Worm (Caenorhabditis elegans) whole organism, late embryonic: Measurements from ENCODE around the gene T07D3.2.

Source experiments
- C08G9.2 ChIP-seq: sonication (generic microtip); optimal IDR thresholded peaks from 2 replicates; lab custom pipeline; 2016; ENCODE audit warnings: mild to moderate bottlenecking, missing genetic modification characterization, moderate library complexity, missing compliant biosample characterization
- C38D4.7 ChIP-seq: fragments of 200-800 bp; sonication (Bioruptor generic); optimal IDR thresholded peaks from 2 replicates; lab custom pipeline; 2018; ENCODE audit warnings: mild to moderate bottlenecking, missing genetic modification characterization, moderate library complexity, missing compliant biosample characterization
- K02D7.2 ChIP-seq: sonication (generic microtip); optimal IDR thresholded peaks from 2 replicates; lab custom pipeline; 2017; ENCODE audit warnings: mild to moderate bottlenecking, missing genetic modification characterization, missing compliant biosample characterization
- Y22D7AL.16 ChIP-seq: sonication (generic microtip); optimal IDR thresholded peaks from 2 replicates; lab custom pipeline; 2016; ENCODE audit warnings: missing genetic modification characterization, missing compliant biosample characterization
- ahr-1 ChIP-seq: sonication (generic microtip); optimal IDR thresholded peaks from 2 replicates; lab custom pipeline; 2016; ENCODE audit warnings: missing genetic modification characterization, missing compliant biosample characterization
- ama-1 ChIP-seq: fragments of 150-350 bp; optimal IDR thresholded peaks from 2 replicates; lab custom pipeline; 2014
- ceh-22 ChIP-seq: sonication (generic microtip); optimal IDR thresholded peaks from 2 replicates; lab custom pipeline; 2017; ENCODE audit warnings: missing biosample characterization, missing genetic modification characterization
- ceh-30 ChIP-seq: fragments of 150-350 bp; optimal IDR thresholded peaks from 2 replicates; lab custom pipeline; 2014; ENCODE audit warnings: missing biosample characterization, missing genetic modification characterization
- ceh-31 ChIP-seq: sonication (generic microtip); optimal IDR thresholded peaks from 2 replicates; lab custom pipeline; 2016; ENCODE audit warnings: missing genetic modification characterization, missing compliant biosample characterization
- ceh-45 ChIP-seq: fragments of 200-800 bp; sonication (Bioruptor generic); IDR thresholded peaks from 2 replicates; pipeline ENCODE4 v1.3.6; 2022; ENCODE audit warnings: missing genetic modification reagents, missing genetic modification characterization, missing compliant biosample characterization
- ceh-48 ChIP-seq: sonication (generic microtip); optimal IDR thresholded peaks from 2 replicates; lab custom pipeline; 2016; ENCODE audit warnings: missing genetic modification characterization, inconsistent platforms, missing compliant biosample characterization
- ceh-6 ChIP-seq: fragments of 200-800 bp; sonication (Bioruptor generic); optimal IDR thresholded peaks from 2 replicates; lab custom pipeline; 2018; ENCODE audit warnings: mild to moderate bottlenecking, missing genetic modification characterization, missing compliant biosample characterization
- ceh-9 ChIP-seq: sonication (generic microtip); optimal IDR thresholded peaks from 2 replicates; lab custom pipeline; 2016; ENCODE audit warnings: mild to moderate bottlenecking, missing genetic modification characterization, inconsistent platforms, missing compliant biosample characterization
- dmd-4 ChIP-seq: sonication (generic microtip); optimal IDR thresholded peaks from 2 replicates; lab custom pipeline; 2016; ENCODE audit warnings: borderline replicate concordance, missing genetic modification characterization, missing compliant biosample characterization
- dve-1 ChIP-seq: sonication (generic microtip); optimal IDR thresholded peaks from 2 replicates; lab custom pipeline; 2017; ENCODE audit warnings: antibody characterized with exemption, mild to moderate bottlenecking, missing genetic modification characterization, missing compliant biosample characterization
- elt-2 ChIP-seq: sonication (generic microtip); optimal IDR thresholded peaks from 2 replicates; lab custom pipeline; 2016; ENCODE audit warnings: missing genetic modification reagents, missing genetic modification characterization, missing compliant biosample characterization
- ets-4 ChIP-seq: sonication (generic microtip); optimal IDR thresholded peaks from 2 replicates; lab custom pipeline; 2016; ENCODE audit warnings: missing genetic modification characterization, missing compliant biosample characterization
- eyg-1 ChIP-seq: sonication (generic microtip); optimal IDR thresholded peaks from 2 replicates; lab custom pipeline; 2016; ENCODE audit warnings: missing genotype, missing genetic modification characterization, missing compliant biosample characterization
- fax-1 ChIP-seq: sonication (generic microtip); optimal IDR thresholded peaks from 2 replicates; lab custom pipeline; 2016; ENCODE audit warnings: missing genotype, missing genetic modification characterization, missing compliant biosample characterization
- fkh-6 ChIP-seq: sonication (generic microtip); optimal IDR thresholded peaks from 2 replicates; lab custom pipeline; 2016; ENCODE audit warnings: missing genetic modification characterization, missing compliant biosample characterization
- hlh-13 ChIP-seq: fragments of 200-800 bp; sonication (Bioruptor generic); optimal IDR thresholded peaks from 2 replicates; lab custom pipeline; 2018; ENCODE audit warnings: mild to moderate bottlenecking, missing genetic modification characterization, missing compliant biosample characterization
- lim-6 ChIP-seq: sonication (generic microtip); optimal IDR thresholded peaks from 2 replicates; lab custom pipeline; 2016; ENCODE audit warnings: missing genetic modification characterization, missing compliant biosample characterization
- mec-3 ChIP-seq: sonication (generic microtip); optimal IDR thresholded peaks from 2 replicates; lab custom pipeline; 2016; ENCODE audit warnings: borderline replicate concordance, missing genetic modification characterization, missing compliant biosample characterization
- nfya-1 ChIP-seq: sonication (generic microtip); optimal IDR thresholded peaks from 2 replicates; lab custom pipeline; 2017; ENCODE audit warnings: missing genetic modification characterization, mild to moderate bottlenecking, missing compliant biosample characterization, antibody characterized with exemption, moderate library complexity
- nhr-11 ChIP-seq: fragments of 150-350 bp; optimal IDR thresholded peaks from 2 replicates; lab custom pipeline; 2014; ENCODE audit warnings: missing biosample characterization, missing genetic modification characterization
- npax-4 ChIP-seq: sonication (generic microtip); optimal IDR thresholded peaks from 2 replicates; lab custom pipeline; 2016; ENCODE audit warnings: missing genetic modification characterization, missing compliant biosample characterization
- odd-2 ChIP-seq: sonication (generic microtip); optimal IDR thresholded peaks from 2 replicates; lab custom pipeline; 2017; ENCODE audit warnings: antibody characterized with exemption, mild to moderate bottlenecking, missing genetic modification characterization, missing compliant biosample characterization
- pat-9 ChIP-seq: fragments of 200-800 bp; sonication (Bioruptor generic); optimal IDR thresholded peaks from 2 replicates; lab custom pipeline; 2018; ENCODE audit warnings: mild to moderate bottlenecking, missing genetic modification characterization, moderate library complexity, missing compliant biosample characterization
- pax-1 ChIP-seq: fragments of 150-350 bp; optimal IDR thresholded peaks from 2 replicates; lab custom pipeline; 2014; ENCODE audit warnings: missing biosample characterization, missing genetic modification characterization
- pha-2 ChIP-seq: sonication (generic microtip); optimal IDR thresholded peaks from 2 replicates; lab custom pipeline; 2017; ENCODE audit warnings: mild to moderate bottlenecking, missing genetic modification characterization, missing compliant biosample characterization
- pha-4 ChIP-seq: fragments of 150-350 bp; optimal IDR thresholded peaks from 2 replicates; lab custom pipeline; 2018; ENCODE audit warnings: missing biosample characterization, missing genetic modification reagents, missing genetic modification characterization
- pqm-1 ChIP-seq: sonication (generic microtip); optimal IDR thresholded peaks from 2 replicates; lab custom pipeline; 2016; ENCODE audit warnings: missing genetic modification characterization, missing compliant biosample characterization
- ref-2 ChIP-seq: sonication (generic microtip); optimal IDR thresholded peaks from 2 replicates; lab custom pipeline; 2016; ENCODE audit warnings: missing genetic modification characterization, missing compliant biosample characterization
- rnt-1 ChIP-seq: sonication (generic microtip); optimal IDR thresholded peaks from 2 replicates; lab custom pipeline; 2016; ENCODE audit warnings: missing genetic modification characterization, missing compliant biosample characterization
- sdc-2 ChIP-seq: sonication (generic microtip); optimal IDR thresholded peaks from 2 replicates; lab custom pipeline; 2016; ENCODE audit warnings: missing genotype, missing genetic modification characterization, missing compliant biosample characterization
- sox-2 ChIP-seq: fragments of 200-800 bp; sonication (Bioruptor generic); IDR thresholded peaks from 2 replicates; pipeline ENCODE4 v1.3.6; 2022; ENCODE audit warnings: missing genetic modification reagents, missing genetic modification characterization, missing compliant biosample characterization
- syd-9 ChIP-seq: sonication (generic microtip); optimal IDR thresholded peaks from 2 replicates; lab custom pipeline; 2016; ENCODE audit warnings: mild to moderate bottlenecking, missing genetic modification characterization, moderate library complexity, missing compliant biosample characterization
- tbx-2 ChIP-seq: sonication (generic microtip); optimal IDR thresholded peaks from 2 replicates; lab custom pipeline; 2016; ENCODE audit warnings: missing genetic modification characterization, missing compliant biosample characterization
- unc-3 ChIP-seq, 2 experiments: fragments of 200-800 bp in 1 of 2; sonication (Bioruptor generic) in 1 of 2; sonication (generic microtip) in 1 of 2; conservative IDR thresholded peaks in 1 of 2; optimal IDR thresholded peaks in 1 of 2; 2 replicates each; pipeline versions ENCODE4 v1.3.6 to Lab custom; 2016 to 2022; ENCODE audit warnings: missing compliant biosample characterization in 2 of 2, missing genetic modification characterization in 2 of 2, missing genetic modification reagents in 1 of 2
- unc-42 ChIP-seq: sonication (generic microtip); optimal IDR thresholded peaks from 2 replicates; lab custom pipeline; 2016; ENCODE audit warnings: missing genotype, missing genetic modification characterization, missing compliant biosample characterization
- unc-55 ChIP-seq: sonication (generic microtip); optimal IDR thresholded peaks from 2 replicates; lab custom pipeline; 2017; ENCODE audit warnings: missing biosample characterization, missing genetic modification reagents, missing genetic modification characterization
- unc-86 ChIP-seq: sonication (generic microtip); optimal IDR thresholded peaks from 2 replicates; lab custom pipeline; 2016; ENCODE audit warnings: missing genetic modification characterization, missing compliant biosample characterization
- ztf-16 ChIP-seq: sonication (generic microtip); optimal IDR thresholded peaks from 2 replicates; lab custom pipeline; 2017; ENCODE audit warnings: missing genetic modification characterization, missing compliant biosample characterization

Gene T07D3.2

ce11 chrII:905335-905734, 3.6 kb downstream of the T07D3.2 start:
- no peak for TF ChIP-seq pat-9 (tag; lab: Kevin White, UChicago)
- no peak for TF ChIP-seq ceh-30 (tag; lab: Kevin White, UChicago)
- no peak for TF ChIP-seq mec-3 (tag; lab: Kevin White, UChicago)
- no peak for TF ChIP-seq K02D7.2 (tag; lab: Kevin White, UChicago)
- TF ChIP-seq unc-55 (GFP tag; lab: Kevin White, UChicago): no peak
- TF ChIP-seq unc-3 (GFP tag; conservative IDR thresholded peaks at IDR 0.05; lab: Robert Waterston, UW): no peak
- TF ChIP-seq unc-3 (tag; optimal IDR thresholded peaks at IDR 0.05; lab: Kevin White, UChicago): no peak
- no peak for TF ChIP-seq sdc-2 (tag; lab: Kevin White, UChicago)
- no peak for TF ChIP-seq rnt-1 (tag; lab: Kevin White, UChicago)
- TF ChIP-seq syd-9 (tag; lab: Kevin White, UChicago): no peak
- no peak for TF ChIP-seq ref-2 (tag; lab: Kevin White, UChicago)
- no peak for TF ChIP-seq ama-1 (lab: Kevin White, UChicago)
- no peak for TF ChIP-seq ceh-9 (tag; lab: Kevin White, UChicago)
- no peak for TF ChIP-seq pax-1
- no peak for TF ChIP-seq ztf-16 (tag; lab: Kevin White, UChicago)
- TF ChIP-seq nfya-1 (tag; lab: Kevin White, UChicago): no peak
- TF ChIP-seq ceh-48 (tag; lab: Kevin White, UChicago): no peak
- TF ChIP-seq fkh-6 (tag; lab: Kevin White, UChicago): no peak
- no peak for TF ChIP-seq dmd-4 (tag; lab: Kevin White, UChicago)

- TF ChIP-seq rnt-1 (tag; lab: Kevin White, UChicago) (no peak), unc-42 (tag; lab: Kevin White, UChicago) (no peak), tbx-2 (tag; lab: Kevin White, UChicago) (no peak)
Measured at ce11 chrII:909554-909953, 7.8 kb downstream of the T07D3.2 start, which contains the start of the genes fbxc-24 and fbxc-27. TSS of gene fbxc-24 (minus strand) at chrII:909654. TSS of gene fbxc-27 (plus strand) at chrII:909769.

- TF ChIP-seq pha-4 (tag; lab: Kevin White, UChicago): no peak
- TF ChIP-seq C08G9.2: no peak
- TF ChIP-seq ceh-45 (GFP tag; lab: Robert Waterston, UW): no peak
- TF ChIP-seq fkh-6 (tag; lab: Kevin White, UChicago): no peak
- TF ChIP-seq fax-1 (tag; lab: Kevin White, UChicago): no peak
- TF ChIP-seq unc-3 (GFP tag; conservative IDR thresholded peaks at IDR 0.05; lab: Robert Waterston, UW): no peak
- no peak for TF ChIP-seq unc-3 (tag; optimal IDR thresholded peaks at IDR 0.05; lab: Kevin White, UChicago)
- no peak for TF ChIP-seq eyg-1 (tag; lab: Kevin White, UChicago)
- no peak for TF ChIP-seq K02D7.2 (tag; lab: Kevin White, UChicago)
- TF ChIP-seq lim-6: no peak
- TF ChIP-seq ceh-6: no peak
- no peak for TF ChIP-seq rnt-1 (tag; lab: Kevin White, UChicago)
Measured at ce11 chrII:911680-912079, 9.9 kb downstream of the T07D3.2 start, which contains the start of gene fbxc-31. TSS of gene fbxc-31 (plus strand) at chrII:911980.

ce11 chrII:913222-913722, 11.5 kb downstream of the T07D3.2 start, which contains the start of gene fbxc-33:
TSS of gene fbxc-33 (plus strand) at chrII:913672.
- peak; percentile 9 for TF ChIP-seq nfya-1 (tag; lab: Kevin White, UChicago)
- TF ChIP-seq elt-2 (tag; lab: Kevin White, UChicago): no peak
- no peak for TF ChIP-seq ama-1 (lab: Kevin White, UChicago)

ce11 chrII:915206-915605, 13.5 kb downstream of the T07D3.2 start:
- no peak for TF ChIP-seq Y22D7AL.16 (tag; lab: Kevin White, UChicago)
- TF ChIP-seq sox-2: no peak
- peak; percentile 41 for TF ChIP-seq dve-1
- no peak for TF ChIP-seq ama-1 (lab: Kevin White, UChicago)
- TF ChIP-seq ets-4: no peak
- no peak for TF ChIP-seq hlh-13
- no peak for TF ChIP-seq ceh-30 (tag; lab: Kevin White, UChicago)
- no peak for TF ChIP-seq fkh-6 (tag; lab: Kevin White, UChicago)
- no peak for TF ChIP-seq pha-2 (tag; lab: Kevin White, UChicago)
- no peak for TF ChIP-seq ceh-31
- no peak for TF ChIP-seq npax-4 (tag; lab: Kevin White, UChicago)
- TF ChIP-seq pqm-1: peak; percentile 70
- TF ChIP-seq C38D4.7 (GFP tag; lab: Kevin White, UChicago): no peak
- TF ChIP-seq ahr-1 (tag; lab: Kevin White, UChicago): no peak
- TF ChIP-seq unc-3 (GFP tag; conservative IDR thresholded peaks at IDR 0.05; lab: Robert Waterston, UW): no peak
- TF ChIP-seq unc-3 (tag; optimal IDR thresholded peaks at IDR 0.05; lab: Kevin White, UChicago): no peak
- TF ChIP-seq unc-86 (tag; lab: Kevin White, UChicago): no peak
- no peak for TF ChIP-seq ceh-22 (tag; lab: Kevin White, UChicago)
- TF ChIP-seq nhr-11 (tag; lab: Kevin White, UChicago): no peak
- no peak for TF ChIP-seq lim-6
- TF ChIP-seq odd-2 (tag; lab: Kevin White, UChicago): no peak
- no peak for TF ChIP-seq K02D7.2 (tag; lab: Kevin White, UChicago)
